Comparison of ENCODE assay signal across 1 fruit fly cellular context in genomic region chr3L:3785688-3786087, dm6.
TF ChIP-seq lines count a peak whose summit lies in the region.

No protein-coding gene starts in this region.

TF ChIP-seq in whole organism, embryonic, 481 proteins besides CTCF, POLR2A, EP300 and RAD21 (continued from another document and continues in another):
- TF ChIP-seq CG6683 (GFP tag; optimal IDR thresholded peaks at IDR 0.05; lab: Kevin White, UChicago) (no peak), onecut (GFP tag; IDR thresholded peaks at IDR 0.05; lab: Robert Waterston, UW) (peak; percentile 40), ERR (GFP tag; optimal IDR thresholded peaks at IDR 0.05; lab: Kevin White, UChicago) (no peak), sc (optimal IDR thresholded peaks at IDR 0.05; lab: Kevin White, UChicago) (no peak), sc (GFP tag; optimal IDR thresholded peaks at IDR 0.05; lab: Kevin White, UChicago) (peak; percentile 13), org-1 (GFP tag; optimal IDR thresholded peaks at IDR 0.05; lab: Kevin White, UChicago) (no peak), vvl (GFP tag; IDR thresholded peaks at IDR 0.05; lab: Robert Waterston, UW) (peak; percentile 20; the same call in 1 of the 2 replicates), CG12219 (GFP tag; optimal IDR thresholded peaks at IDR 0.05; lab: Kevin White, UChicago) (peak; percentile 11), Ets65A (GFP tag; lab: Kevin White, UChicago) (no peak), tap (tag; optimal IDR thresholded peaks at IDR 0.05; lab: Kevin White, UChicago) (no peak), oc (tag; optimal IDR thresholded peaks at IDR 0.05; lab: Kevin White, UChicago) (no peak), CG17328 (GFP tag; IDR thresholded peaks at IDR 0.05; lab: Robert Waterston, UW) (no peak), CG1529 (GFP tag; optimal IDR thresholded peaks at IDR 0.05; lab: Kevin White, UChicago) (no peak), D19B (GFP tag; optimal IDR thresholded peaks at IDR 0.05; lab: Kevin White, UChicago) (no peak), stwl (tag; optimal IDR thresholded peaks at IDR 0.05; lab: Kevin White, UChicago) (no peak), CG5180 (GFP tag; optimal IDR thresholded peaks at IDR 0.05; lab: Kevin White, UChicago) (no peak), tio (GFP tag; optimal IDR thresholded peaks at IDR 0.05; lab: Kevin White, UChicago) (no peak), amos (GFP tag; IDR thresholded peaks at IDR 0.05; lab: Robert Waterston, UW; ENCODE audit: partially characterized antibody) (no peak), NfI (GFP tag; optimal IDR thresholded peaks at IDR 0.05; lab: Kevin White, UChicago) (no peak), cwo (GFP tag; optimal IDR thresholded peaks at IDR 0.05; lab: Kevin White, UChicago) (no peak), Nf-YA (GFP tag; IDR thresholded peaks at IDR 0.05; lab: Robert Waterston, UW) (no peak), CG11696 (GFP tag; IDR thresholded peaks at IDR 0.05; lab: Robert Waterston, UW) (no peak), CG6791 (GFP tag; IDR thresholded peaks at IDR 0.05; lab: Robert Waterston, UW; ENCODE audit: partially characterized antibody) (no peak), al (GFP tag; IDR thresholded peaks at IDR 0.05; lab: Robert Waterston, UW) (no peak), CG7786 (GFP tag; optimal IDR thresholded peaks at IDR 0.05; lab: Kevin White, UChicago) (peak; percentile 25), unpg (GFP tag; optimal IDR thresholded peaks at IDR 0.05; lab: Kevin White, UChicago) (peak; percentile 45), Hmx (GFP tag; optimal IDR thresholded peaks at IDR 0.05; lab: Kevin White, UChicago) (no peak), CG15269 (tag; optimal IDR thresholded peaks at IDR 0.05; lab: Kevin White, UChicago) (peak; percentile 16), ham (GFP tag; IDR thresholded peaks at IDR 0.05; lab: Robert Waterston, UW) (no peak), hb (GFP tag; IDR thresholded peaks at IDR 0.05; lab: Robert Waterston, UW; ENCODE audit: partially characterized antibody) (no peak), ac (GFP tag; optimal IDR thresholded peaks at IDR 0.05; lab: Kevin White, UChicago) (no peak), ATbp (GFP tag; optimal IDR thresholded peaks at IDR 0.05; lab: Kevin White, UChicago) (no peak), Elba2 (GFP tag; optimal IDR thresholded peaks at IDR 0.05; lab: Kevin White, UChicago) (no peak), CG10366 (GFP tag; IDR thresholded peaks at IDR 0.05; lab: Robert Waterston, UW) (peak; percentile 24; the same call in 1 of the 2 replicates), zfh1 (GFP tag; IDR thresholded peaks at IDR 0.05; lab: Robert Waterston, UW) (peak; percentile 68; the same call in 2 of the 3 replicates), CG7271 (tag; optimal IDR thresholded peaks at IDR 0.05; lab: Kevin White, UChicago) (no peak), nmo (GFP tag; optimal IDR thresholded peaks at IDR 0.05; lab: Kevin White, UChicago) (peak; percentile 16), Fer2 (tag; optimal IDR thresholded peaks at IDR 0.05; lab: Kevin White, UChicago) (no peak), CG16863 (GFP tag; optimal IDR thresholded peaks at IDR 0.05; lab: Kevin White, UChicago) (no peak), CG14050 (GFP tag; IDR thresholded peaks at IDR 0.05; lab: Robert Waterston, UW) (no peak), Xbp1 (GFP tag; optimal IDR thresholded peaks at IDR 0.05; lab: Kevin White, UChicago) (peak; percentile 3), nau (GFP tag; optimal IDR thresholded peaks at IDR 0.05; lab: Kevin White, UChicago) (no peak), Stat92E (GFP tag; optimal IDR thresholded peaks at IDR 0.05; lab: Kevin White, UChicago) (no peak), CG11695 (GFP tag; IDR thresholded peaks at IDR 0.05; lab: Robert Waterston, UW) (no peak), cad (GFP tag; optimal IDR thresholded peaks at IDR 0.05; lab: Kevin White, UChicago) (no peak), scrt (GFP tag; optimal IDR thresholded peaks at IDR 0.05; lab: Kevin White, UChicago) (no peak), eve (GFP tag; optimal IDR thresholded peaks at IDR 0.05; lab: Kevin White, UChicago) (peak in 1 of 2 experiments; percentile 3), yki (optimal IDR thresholded peaks at IDR 0.05; lab: Kevin White, UChicago) (no peak), Hr3 (GFP tag; optimal IDR thresholded peaks at IDR 0.05; lab: Kevin White, UChicago) (no peak), vnd (GFP tag; IDR thresholded peaks at IDR 0.05; lab: Robert Waterston, UW; ENCODE audit: partially characterized antibody) (no peak), CG3838 (GFP tag; optimal IDR thresholded peaks at IDR 0.05; lab: Kevin White, UChicago) (no peak), grn (GFP tag; optimal IDR thresholded peaks at IDR 0.05; lab: Kevin White, UChicago) (no peak), abd-A (tag; optimal IDR thresholded peaks at IDR 0.05; lab: Kevin White, UChicago) (no peak), CG6854 (GFP tag; optimal IDR thresholded peaks at IDR 0.05; lab: Kevin White, UChicago) (no peak), CG13424 (tag; optimal IDR thresholded peaks at IDR 0.05; lab: Kevin White, UChicago) (peak; percentile 9), CG1603 (tag; optimal IDR thresholded peaks at IDR 0.05; lab: Kevin White, UChicago) (peak; percentile 43), en (GFP tag; optimal IDR thresholded peaks at IDR 0.05; lab: Kevin White, UChicago) (no peak), CG18262 (tag; optimal IDR thresholded peaks at IDR 0.05; lab: Kevin White, UChicago) (peak; percentile 41), chm (GFP tag; IDR thresholded peaks at IDR 0.05; lab: Robert Waterston, UW) (peak; percentile 10; the same call in 1 of the 2 replicates), CG11723 (GFP tag; optimal IDR thresholded peaks at IDR 0.05; lab: Kevin White, UChicago) (no peak), lilli (GFP tag; optimal IDR thresholded peaks at IDR 0.05; lab: Kevin White, UChicago) (peak; percentile 18), CG14860 (GFP tag; IDR thresholded peaks at IDR 0.05; lab: Robert Waterston, UW; ENCODE audit: partially characterized antibody) (no peak), sob (GFP tag; IDR thresholded peaks at IDR 0.05; lab: Robert Waterston, UW) (peak; percentile 20; the same call in 1 of the 2 replicates), Chrac-16 (GFP tag; optimal IDR thresholded peaks at IDR 0.05; lab: Kevin White, UChicago) (no peak), bbx (GFP tag; IDR thresholded peaks at IDR 0.05; lab: Robert Waterston, UW; ENCODE audit: partially characterized antibody) (no peak), CG9437 (GFP tag; optimal IDR thresholded peaks at IDR 0.05; lab: Kevin White, UChicago) (no peak), dysf (GFP tag; IDR thresholded peaks at IDR 0.05; lab: Robert Waterston, UW) (peak; percentile 61), chn (GFP tag; optimal IDR thresholded peaks at IDR 0.05; lab: Kevin White, UChicago) (peak; percentile 15), Atf3 (GFP tag; optimal IDR thresholded peaks at IDR 0.05; lab: Kevin White, UChicago) (no peak), crp (GFP tag; optimal IDR thresholded peaks at IDR 0.05; lab: Kevin White, UChicago) (peak in 1 of 2 experiments; percentile 74), CG6654 (GFP tag; optimal IDR thresholded peaks at IDR 0.05; lab: Kevin White, UChicago) (no peak), CG15601 (tag; optimal IDR thresholded peaks at IDR 0.05; lab: Kevin White, UChicago) (no peak), H2.0 (GFP tag; IDR thresholded peaks at IDR 0.05; lab: Robert Waterston, UW) (no peak), ssp (GFP tag; IDR thresholded peaks at IDR 0.05; lab: Robert Waterston, UW) (peak; percentile 42; the same call in 1 of the 2 replicates), Sox102F (GFP tag; optimal IDR thresholded peaks at IDR 0.05; lab: Kevin White, UChicago) (peak; percentile 59), CG16779 (GFP tag; IDR thresholded peaks at IDR 0.05; lab: Robert Waterston, UW) (no peak), CG9727 (GFP tag; optimal IDR thresholded peaks at IDR 0.05; lab: Kevin White, UChicago) (no peak), gsb (GFP tag; IDR thresholded peaks at IDR 0.05; lab: Robert Waterston, UW) (no peak), YL-1 (GFP tag; optimal IDR thresholded peaks at IDR 0.05; lab: Kevin White, UChicago) (no peak), ttk (GFP tag; IDR thresholded peaks at IDR 0.05; lab: Robert Waterston, UW) (0 out of 2 replicates have a peak, but pooled peaks have one; percentile 8), Eip74EF (GFP tag; optimal IDR thresholded peaks at IDR 0.05; lab: Kevin White, UChicago) (no peak), bcd (GFP tag; optimal IDR thresholded peaks at IDR 0.05; lab: Kevin White, UChicago) (no peak), CG12942 (GFP tag; optimal IDR thresholded peaks at IDR 0.05; lab: Kevin White, UChicago) (no peak), sr (GFP tag; IDR thresholded peaks at IDR 0.05; lab: Robert Waterston, UW) (no peak), Lpt (GFP tag; optimal IDR thresholded peaks at IDR 0.05; lab: Kevin White, UChicago) (no peak), btn (GFP tag; optimal IDR thresholded peaks at IDR 0.05; lab: Kevin White, UChicago) (no peak), CG15696 (tag; optimal IDR thresholded peaks at IDR 0.05; lab: Kevin White, UChicago) (peak; percentile 12), CG11504 (tag; optimal IDR thresholded peaks at IDR 0.05; lab: Kevin White, UChicago) (peak; percentile 30), CG3726 (GFP tag; IDR thresholded peaks at IDR 0.05; lab: Robert Waterston, UW) (no peak), CG7928 (GFP tag; optimal IDR thresholded peaks at IDR 0.05; lab: Kevin White, UChicago) (no peak), Ssrp (tag; optimal IDR thresholded peaks at IDR 0.05; lab: Kevin White, UChicago) (no peak), Dref (GFP tag; IDR thresholded peaks at IDR 0.05; lab: Robert Waterston, UW) (no peak), CG10431 (GFP tag; optimal IDR thresholded peaks at IDR 0.05; lab: Kevin White, UChicago) (peak; percentile 96), salm (tag; optimal IDR thresholded peaks at IDR 0.05; lab: Kevin White, UChicago) (no peak), CG17802 (tag; optimal IDR thresholded peaks at IDR 0.05; lab: Kevin White, UChicago) (no peak), Dip3 (GFP tag; optimal IDR thresholded peaks at IDR 0.05; lab: Kevin White, UChicago) (no peak), corto (GFP tag; optimal IDR thresholded peaks at IDR 0.05; lab: Kevin White, UChicago) (no peak), CG8944 (GFP tag; optimal IDR thresholded peaks at IDR 0.05; lab: Kevin White, UChicago) (peak; percentile 15), Scr (GFP tag; IDR thresholded peaks at IDR 0.05; lab: Robert Waterston, UW; ENCODE audit: partially characterized antibody) (no peak), CG12236 (GFP tag; optimal IDR thresholded peaks at IDR 0.05; lab: Kevin White, UChicago) (no peak), ash1 (GFP tag; optimal IDR thresholded peaks at IDR 0.05; lab: Kevin White, UChicago) (no peak), Sin3A (optimal IDR thresholded peaks at IDR 0.05; lab: Kevin White, UChicago) (no peak), dan (GFP tag; IDR thresholded peaks at IDR 0.05; lab: Robert Waterston, UW) (no peak), sens-2 (GFP tag; IDR thresholded peaks at IDR 0.05; lab: Robert Waterston, UW) (no peak), CG17829 (tag; optimal IDR thresholded peaks at IDR 0.05; lab: Kevin White, UChicago) (peak; percentile 19), wdn (GFP tag; IDR thresholded peaks at IDR 0.05; lab: Robert Waterston, UW) (no peak), CG7963 (GFP tag; IDR thresholded peaks at IDR 0.05; lab: Robert Waterston, UW; ENCODE audit: partially characterized antibody) (no peak), CG10462 (GFP tag; optimal IDR thresholded peaks at IDR 0.05; lab: Kevin White, UChicago) (no peak), CG11398 (GFP tag; optimal IDR thresholded peaks at IDR 0.05; lab: Kevin White, UChicago) (no peak), HmgD (GFP tag; optimal IDR thresholded peaks at IDR 0.05; lab: Kevin White, UChicago) (no peak), CG8089 (GFP tag; optimal IDR thresholded peaks at IDR 0.05; lab: Kevin White, UChicago) (no peak), dmrt11E (tag; optimal IDR thresholded peaks at IDR 0.05; lab: Kevin White, UChicago) (peak; percentile 31), NK7.1 (GFP tag; optimal IDR thresholded peaks at IDR 0.05; lab: Kevin White, UChicago) (no peak), so (GFP tag; IDR thresholded peaks at IDR 0.05; lab: Robert Waterston, UW) (no peak), CG17359 (tag; optimal IDR thresholded peaks at IDR 0.05; lab: Kevin White, UChicago) (peak; percentile 13), knrl (GFP tag; IDR thresholded peaks at IDR 0.05; lab: Robert Waterston, UW; ENCODE audit: partially characterized antibody) (no peak), CG3407 (GFP tag; optimal IDR thresholded peaks at IDR 0.05; lab: Kevin White, UChicago) (no peak), CG14965 (GFP tag; optimal IDR thresholded peaks at IDR 0.05; lab: Kevin White, UChicago; ENCODE audit: borderline replicate concordance) (no peak), cg (GFP tag; optimal IDR thresholded peaks at IDR 0.05; lab: Kevin White, UChicago) (no peak), Max (GFP tag; optimal IDR thresholded peaks at IDR 0.05; lab: Kevin White, UChicago) (no peak), CG9215 (GFP tag; IDR thresholded peaks at IDR 0.05; lab: Robert Waterston, UW) (0 out of 2 replicates have a peak, but pooled peaks have one; percentile 5), Aef1 (GFP tag; IDR thresholded peaks at IDR 0.05; lab: Robert Waterston, UW) (no peak), CG30431 (GFP tag; optimal IDR thresholded peaks at IDR 0.05; lab: Kevin White, UChicago) (no peak), Lim3 (GFP tag; IDR thresholded peaks at IDR 0.05; lab: Robert Waterston, UW) (no peak), MESR4 (GFP tag; optimal IDR thresholded peaks at IDR 0.05; lab: Kevin White, UChicago) (no peak), lmd (GFP tag; IDR thresholded peaks at IDR 0.05; lab: Robert Waterston, UW) (peak; percentile 51), pum (GFP tag; optimal IDR thresholded peaks at IDR 0.05; lab: Kevin White, UChicago) (peak; percentile 7), sim (GFP tag; IDR thresholded peaks at IDR 0.05; lab: Robert Waterston, UW) (0 out of 2 replicates have a peak, but pooled peaks have one; percentile 32), CG33213 (GFP tag; optimal IDR thresholded peaks at IDR 0.05; lab: Kevin White, UChicago) (no peak), tx (GFP tag; optimal IDR thresholded peaks at IDR 0.05; lab: Kevin White, UChicago) (no peak), dpn (GFP tag; optimal IDR thresholded peaks at IDR 0.05; lab: Kevin White, UChicago) (peak in 1 of 2 experiments; percentile 32), CG12659 (GFP tag; optimal IDR thresholded peaks at IDR 0.05; lab: Kevin White, UChicago) (no peak), pros (GFP tag; optimal IDR thresholded peaks at IDR 0.05; lab: Kevin White, UChicago) (no peak), CoRest (tag; optimal IDR thresholded peaks at IDR 0.05; lab: Kevin White, UChicago) (no peak), CG10654 (GFP tag; optimal IDR thresholded peaks at IDR 0.05; lab: Kevin White, UChicago) (no peak), GATAe (GFP tag; conservative IDR thresholded peaks at IDR 0.05; lab: Robert Waterston, UW) (no peak)
